Fruit fly (Drosophila melanogaster): Measurements from ENCODE around the gene Bcs1.

Bcs1 gene

DNA sequence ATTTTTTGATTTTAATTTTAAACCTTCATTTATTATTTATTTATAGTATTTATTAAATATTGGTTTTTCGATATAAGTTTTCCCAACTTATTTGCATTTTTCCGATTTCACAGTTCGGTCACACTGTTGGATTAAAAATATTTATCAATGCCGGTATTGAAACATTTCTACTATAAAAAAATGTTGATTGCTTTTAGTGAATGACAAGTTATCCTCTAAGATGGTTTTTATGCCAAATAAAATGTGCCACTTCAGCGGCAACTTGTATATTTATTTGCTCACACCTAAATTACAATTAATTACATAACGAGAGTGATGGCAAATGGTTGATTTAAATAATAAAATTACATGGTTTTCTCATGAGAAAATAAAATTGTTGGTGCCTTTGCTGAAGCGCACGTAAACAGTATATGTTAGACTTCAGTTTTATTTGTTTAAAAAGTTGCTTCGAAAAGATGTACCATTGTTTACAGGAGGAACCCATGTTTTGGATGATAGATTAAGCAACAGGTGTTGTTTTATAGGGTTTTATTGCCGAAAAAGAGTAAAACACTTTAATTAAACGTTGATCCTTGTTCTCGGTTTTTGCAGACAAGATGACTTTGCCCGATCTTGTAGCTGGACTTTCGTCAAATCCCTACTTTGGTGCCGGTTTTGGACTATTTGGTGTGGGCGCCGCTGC lies at the start of gene Bcs1:
Gene Bcs1, plus strand, starts transcription at position 108 of the 682 bp plus-strand sequence.
- TF ChIP-seq tai (GFP tag; optimal IDR thresholded peaks at IDR 0.05) (peak; percentile 58), Rel (GFP tag; optimal IDR thresholded peaks at IDR 0.05) (no peak), Rel (tag; optimal IDR thresholded peaks at IDR 0.05) (peak; percentile 7), brk (GFP tag; optimal IDR thresholded peaks at IDR 0.05) (peak; percentile 60), Myc (optimal IDR thresholded peaks at IDR 0.05) (no peak)

DNA sequence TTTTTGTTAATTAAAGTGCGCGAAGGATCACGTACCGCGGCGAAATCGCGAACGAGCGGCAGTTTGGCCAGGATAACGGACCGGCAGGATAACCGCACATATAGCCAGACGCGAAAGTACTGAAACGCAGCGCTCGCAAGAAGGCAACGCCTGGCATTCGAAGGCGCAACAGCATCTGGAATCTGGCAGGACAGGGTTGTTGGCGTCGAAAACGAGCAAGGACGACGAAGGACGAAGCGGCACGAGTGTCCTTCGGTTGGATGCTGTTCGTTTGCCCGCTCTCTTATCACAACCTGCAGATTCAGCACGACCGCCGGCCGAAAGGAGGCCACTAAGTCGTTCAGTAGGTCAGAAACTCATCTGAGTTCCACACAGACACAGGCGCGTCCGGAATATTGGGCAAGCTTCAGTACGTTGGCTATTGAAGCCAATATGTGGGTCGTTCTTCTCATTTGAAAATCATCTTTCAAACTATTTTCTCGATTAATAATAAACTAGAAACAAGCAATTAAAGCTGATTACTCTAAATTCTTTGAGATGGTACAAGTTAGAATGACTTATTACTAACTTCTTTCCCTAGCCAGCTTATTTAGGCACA lies 42.2 kb upstream of the Bcs1 start, which contains the start of gene CG44153:
Gene CG44153, minus strand, starts transcription at position 75 of the 598 bp plus-strand sequence.
- no peak for TF ChIP-seq CG9705 (GFP tag; optimal IDR thresholded peaks at IDR 0.05)
- TF ChIP-seq CG32264 (GFP tag; optimal IDR thresholded peaks at IDR 0.05): no peak
- TF ChIP-seq HLH106 (tag; optimal IDR thresholded peaks at IDR 0.05): no peak
- no peak for TF ChIP-seq usp (GFP tag; optimal IDR thresholded peaks at IDR 0.05)
- TF ChIP-seq Dfd (GFP tag; optimal IDR thresholded peaks at IDR 0.05): no peak
- no peak for TF ChIP-seq ey (GFP tag; optimal IDR thresholded peaks at IDR 0.05)
- no peak for TF ChIP-seq Abd-B (GFP tag; optimal IDR thresholded peaks at IDR 0.05)
- no peak for TF ChIP-seq h (GFP tag; optimal IDR thresholded peaks at IDR 0.05)
- no peak for TF ChIP-seq fru (GFP tag; optimal IDR thresholded peaks at IDR 0.05)
- TF ChIP-seq Jra (GFP tag; optimal IDR thresholded peaks at IDR 0.05): no peak

DNA sequence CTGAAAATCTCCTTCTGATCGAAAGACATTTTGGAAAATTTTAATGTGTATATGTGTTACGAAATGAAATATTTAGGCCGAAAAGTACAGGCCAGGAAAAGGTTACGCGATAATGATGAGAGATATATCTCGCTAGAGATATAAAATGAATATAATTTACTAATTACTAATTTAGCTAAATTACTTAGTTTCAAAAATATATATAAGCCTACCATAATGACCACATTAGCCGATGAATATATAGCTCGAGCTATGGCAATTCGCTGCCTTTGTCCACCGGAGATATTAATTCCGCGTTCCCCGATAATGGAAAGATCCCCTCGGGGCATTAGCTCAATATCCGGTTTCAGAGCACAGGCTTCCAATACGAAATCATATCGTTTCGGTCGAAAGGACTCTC lies 31.1 kb upstream of the Bcs1 start, which contains the start of gene Fum4:
Gene Fum4, minus strand, starts transcription at position 101 of the 400 bp plus-strand sequence.
- TF ChIP-seq Hr78 (GFP tag; optimal IDR thresholded peaks at IDR 0.05): no peak
- no peak for TF ChIP-seq woc (GFP tag; optimal IDR thresholded peaks at IDR 0.05)
- no peak for TF ChIP-seq Dif (GFP tag; optimal IDR thresholded peaks at IDR 0.05; ENCODE audit: partially characterized antibody)
- no peak for TF ChIP-seq pan (optimal IDR thresholded peaks at IDR 0.05)
- no peak for TF ChIP-seq sv (GFP tag; optimal IDR thresholded peaks at IDR 0.05)
- no peak for TF ChIP-seq N (GFP tag; optimal IDR thresholded peaks at IDR 0.05)
- TF ChIP-seq CG32264 (GFP tag; optimal IDR thresholded peaks at IDR 0.05): no peak
- no peak for TF ChIP-seq brk (GFP tag; optimal IDR thresholded peaks at IDR 0.05)

DNA sequence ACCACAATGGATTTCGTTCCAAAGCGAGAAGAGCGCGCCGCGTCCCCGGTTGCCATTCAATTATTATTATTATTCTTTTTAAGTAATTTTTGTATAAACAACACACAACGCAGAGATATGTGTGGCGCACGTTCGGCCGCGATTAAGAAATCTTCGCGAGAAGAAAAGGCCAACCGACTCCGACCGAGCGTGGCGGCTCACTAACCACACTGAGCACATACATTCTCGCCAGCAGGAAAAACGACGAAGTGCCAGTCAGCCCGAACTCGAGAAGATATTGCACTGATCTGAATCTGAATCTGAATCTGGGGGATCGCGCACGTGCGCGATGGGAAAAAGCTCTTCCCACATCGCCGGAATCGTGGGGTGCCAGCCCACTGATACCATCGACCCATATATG lies 23.5 kb upstream of the Bcs1 start, which contains the start of gene Sur:
Gene Sur, minus strand, starts transcription at position 207 of the 400 bp plus-strand sequence.
- no peak for TF ChIP-seq CG32264 (GFP tag; optimal IDR thresholded peaks at IDR 0.05)
- TF ChIP-seq psq (GFP tag; optimal IDR thresholded peaks at IDR 0.05): no peak
- no peak for TF ChIP-seq usp (GFP tag; optimal IDR thresholded peaks at IDR 0.05)
- TF ChIP-seq CrebA (GFP tag; optimal IDR thresholded peaks at IDR 0.05; ENCODE audit: borderline replicate concordance): no peak
- TF ChIP-seq jim (GFP tag; optimal IDR thresholded peaks at IDR 0.05): no peak
- TF ChIP-seq brk (GFP tag; optimal IDR thresholded peaks at IDR 0.05): no peak
- TF ChIP-seq woc (GFP tag; optimal IDR thresholded peaks at IDR 0.05): no peak
- no peak for TF ChIP-seq N (GFP tag; optimal IDR thresholded peaks at IDR 0.05)
- no peak for TF ChIP-seq Mio (GFP tag; optimal IDR thresholded peaks at IDR 0.05)
- TF ChIP-seq Hnf4 (GFP tag; optimal IDR thresholded peaks at IDR 0.05): no peak

DNA sequence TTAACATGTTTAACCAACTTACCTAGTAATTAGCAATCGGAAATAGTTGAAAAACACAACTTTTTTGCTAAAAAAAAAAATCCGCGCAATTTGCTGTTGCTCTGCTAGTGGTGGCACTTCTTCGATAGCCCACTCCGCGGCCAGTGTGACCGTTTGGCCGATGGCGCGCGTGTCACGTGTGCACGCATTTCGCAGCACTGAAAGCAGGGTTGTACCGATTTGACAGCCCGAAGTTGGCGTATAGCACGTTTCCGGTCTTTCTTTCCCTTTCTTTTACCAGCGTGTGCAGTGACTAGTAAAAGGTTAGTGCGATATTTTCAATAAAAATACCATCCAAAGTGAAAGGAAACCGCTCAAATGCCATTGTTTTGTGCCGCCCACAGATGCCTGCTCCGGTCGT lies 21.6 kb upstream of the Bcs1 start, which contains the start of the genes Ripalpha and RpL7:
Gene Ripalpha, minus strand, starts transcription at position 128 of the 400 bp plus-strand sequence.
Gene RpL7, plus strand, starts transcription at position 158 of the 400 bp plus-strand sequence.
- TF ChIP-seq dsf (GFP tag; optimal IDR thresholded peaks at IDR 0.05; ENCODE audit: borderline replicate concordance) (peak; percentile 88), brk (GFP tag; optimal IDR thresholded peaks at IDR 0.05) (peak; percentile 87), N (GFP tag; optimal IDR thresholded peaks at IDR 0.05) (no peak), Hr83 (GFP tag; optimal IDR thresholded peaks at IDR 0.05; ENCODE audit: poor library complexity, severe bottlenecking) (peak; percentile 100), CG9705 (GFP tag; optimal IDR thresholded peaks at IDR 0.05) (peak; percentile 97), dl (GFP tag; optimal IDR thresholded peaks at IDR 0.05; ENCODE audit: insufficient read depth in 1 of 2, partially characterized antibody in 2 of 2) (no peak), Dfd (GFP tag; optimal IDR thresholded peaks at IDR 0.05) (no peak), usp (GFP tag; optimal IDR thresholded peaks at IDR 0.05) (no peak), tai (GFP tag; optimal IDR thresholded peaks at IDR 0.05) (peak; percentile 62), sv (GFP tag; optimal IDR thresholded peaks at IDR 0.05) (peak; percentile 98), Myc (optimal IDR thresholded peaks at IDR 0.05) (peak; percentile 77), Dif (GFP tag; optimal IDR thresholded peaks at IDR 0.05; ENCODE audit: partially characterized antibody) (peak; percentile 71), pan (optimal IDR thresholded peaks at IDR 0.05) (no peak), Mio (GFP tag; optimal IDR thresholded peaks at IDR 0.05) (peak; percentile 91), ey (GFP tag; optimal IDR thresholded peaks at IDR 0.05) (peak; percentile 89), Vsx2 (GFP tag; optimal IDR thresholded peaks at IDR 0.05; ENCODE audit: partially characterized antibody) (peak; percentile 89), Rel (GFP tag; optimal IDR thresholded peaks at IDR 0.05) (peak; percentile 58), Rel (tag; optimal IDR thresholded peaks at IDR 0.05) (peak; percentile 81), OdsH (GFP tag; optimal IDR thresholded peaks at IDR 0.05) (peak; percentile 96), foxo (GFP tag; optimal IDR thresholded peaks at IDR 0.05) (peak; percentile 52 to 97), woc (GFP tag; optimal IDR thresholded peaks at IDR 0.05) (peak; percentile 71), rgr (GFP tag; optimal IDR thresholded peaks at IDR 0.05) (peak; percentile 99), CG32264 (GFP tag; optimal IDR thresholded peaks at IDR 0.05) (peak; percentile 93), lola (GFP tag; optimal IDR thresholded peaks at IDR 0.05) (no peak), dmrt93B (GFP tag; optimal IDR thresholded peaks at IDR 0.05) (peak; percentile 99), GATAd (GFP tag; optimal IDR thresholded peaks at IDR 0.05) (peak; percentile 80), Jra (GFP tag; optimal IDR thresholded peaks at IDR 0.05) (peak; percentile 89), br (GFP tag; optimal IDR thresholded peaks at IDR 0.05) (peak; percentile 98), psq (GFP tag; optimal IDR thresholded peaks at IDR 0.05) (peak; percentile 85), Abd-B (GFP tag; optimal IDR thresholded peaks at IDR 0.05) (no peak)

Measured in whole organism, wandering third instar larva.